Fruit fly (Drosophila melanogaster) whole organism, embryonic: ENCODE results near the gene Rpn1.

Experiments used
- Awh ChIP-seq: fragments of 200-800 bp; sonication (Bioruptor generic); IDR thresholded peaks from 2 replicates; pipeline ENCODE4, ENCODE4 v1.3.6; 2022; ENCODE audit warnings: missing biosample characterization, missing genetic modification characterization
- Bgb ChIP-seq: fragments of 200-800 bp; sonication (Bioruptor generic); IDR thresholded peaks from 2 replicates; pipeline ENCODE4 v1.3.6; 2022; ENCODE audit warnings: missing biosample characterization, missing genetic modification characterization; ENCODE audit not compliant: partially characterized antibody
- CG1233 ChIP-seq: fragments of 200-800 bp; sonication (Bioruptor generic); optimal IDR thresholded peaks from 4 replicates; lab custom pipeline; 2018; ENCODE audit warnings: missing biosample characterization, mild to moderate bottlenecking, missing genetic modification characterization
- CG1602 ChIP-seq: fragments of 200-800 bp; sonication (Bioruptor generic); optimal IDR thresholded peaks from 3 replicates; lab custom pipeline; 2016; ENCODE audit warnings: missing biosample characterization, missing genetic modification characterization
- CG1603 ChIP-seq: fragments of 200-800 bp; sonication (Bioruptor generic); optimal IDR thresholded peaks from 2 replicates; lab custom pipeline; 2019; ENCODE audit warnings: missing biosample characterization, mild to moderate bottlenecking, missing genetic modification characterization, moderate library complexity
- CG17361 ChIP-seq: fragments of 200-800 bp; sonication (Bioruptor generic); IDR thresholded peaks from 3 replicates; pipeline ENCODE4 v1.3.6; 2022; ENCODE audit warnings: missing biosample characterization, missing genetic modification characterization
- CG17829 ChIP-seq: fragments of 200-800 bp; optimal IDR thresholded peaks from 2 replicates; lab custom pipeline; 2019; ENCODE audit warnings: missing biosample characterization, mild to moderate bottlenecking, missing genetic modification characterization, moderate library complexity
- CG2712 ChIP-seq: fragments of 200-800 bp; optimal IDR thresholded peaks from 3 replicates; lab custom pipeline; 2019; ENCODE audit warnings: missing biosample characterization, mild to moderate bottlenecking, missing genetic modification characterization, moderate library complexity
- CG3065 ChIP-seq: fragments of 200-800 bp; sonication (Bioruptor generic); optimal IDR thresholded peaks from 2 replicates; lab custom pipeline; 2016; ENCODE audit warnings: missing biosample characterization, missing genetic modification characterization
- CG31224 ChIP-seq: fragments of 200-800 bp; sonication (Bioruptor generic); IDR thresholded peaks from 2 replicates; pipeline ENCODE4 v1.3.6; 2022; ENCODE audit warnings: missing biosample characterization, missing genetic modification characterization
- CG32532 ChIP-seq: fragments of 200-800 bp; sonication (Bioruptor generic); IDR thresholded peaks from 2 replicates; pipeline ENCODE4 v1.3.6; 2022; ENCODE audit warnings: missing biosample characterization, missing genetic modification characterization
- CG3281 ChIP-seq: fragments of 200-800 bp; sonication (Bioruptor generic); optimal IDR thresholded peaks from 3 replicates; lab custom pipeline; 2017; ENCODE audit warnings: missing biosample characterization, mild to moderate bottlenecking, missing genetic modification characterization
- CG3838 ChIP-seq: fragments of 200-800 bp; sonication (Bioruptor generic); optimal IDR thresholded peaks from 3 replicates; lab custom pipeline; 2016; ENCODE audit warnings: missing biosample characterization, missing genetic modification characterization
- CG4424 ChIP-seq: fragments of 200-800 bp; sonication (Bioruptor generic); optimal IDR thresholded peaks from 3 replicates; lab custom pipeline; 2016; ENCODE audit warnings: missing biosample characterization, missing genetic modification characterization
- CG6175 ChIP-seq: fragments of 200-800 bp; sonication (Bioruptor generic); IDR thresholded peaks from 3 replicates; pipeline ENCODE4 v1.3.6; 2022; ENCODE audit warnings: missing biosample characterization, missing genetic modification characterization
- CG7987 ChIP-seq: fragments of 200-800 bp; sonication (Bioruptor generic); optimal IDR thresholded peaks from 2 replicates; lab custom pipeline; 2018; ENCODE audit warnings: missing biosample characterization, mild to moderate bottlenecking, missing genetic modification characterization, moderate library complexity
- CG9727 ChIP-seq: fragments of 200-800 bp; sonication (Bioruptor generic); optimal IDR thresholded peaks from 3 replicates; lab custom pipeline; 2017; ENCODE audit warnings: missing biosample characterization, mild to moderate bottlenecking, missing genetic modification characterization
- CG9876 ChIP-seq: fragments of 200-800 bp; sonication (Bioruptor generic); optimal IDR thresholded peaks from 2 replicates; lab custom pipeline; 2016; ENCODE audit warnings: missing biosample characterization, missing genetic modification characterization
- CrebB ChIP-seq: fragments of 200-800 bp; sonication (Bioruptor generic); optimal IDR thresholded peaks from 3 replicates; lab custom pipeline; 2018; ENCODE audit warnings: missing biosample characterization, mild to moderate bottlenecking, missing genetic modification characterization
- Dbx ChIP-seq: fragments of 200-800 bp; sonication (Bioruptor generic); IDR thresholded peaks from 3 replicates; pipeline ENCODE4 v1.3.6; 2022; ENCODE audit warnings: missing biosample characterization, missing genetic modification characterization
- Elba2 ChIP-seq: fragments of 200-800 bp; sonication (Bioruptor generic); optimal IDR thresholded peaks from 3 replicates; lab custom pipeline; 2016; ENCODE audit warnings: missing biosample characterization, missing genetic modification characterization
- Fer1 ChIP-seq: fragments of 200-800 bp; sonication (Bioruptor generic); optimal IDR thresholded peaks from 2 replicates; lab custom pipeline; 2017; ENCODE audit warnings: missing biosample characterization, mild to moderate bottlenecking, missing genetic modification characterization
- Gsc ChIP-seq: fragments of 200-800 bp; sonication (Bioruptor generic); IDR thresholded peaks from 2 replicates; pipeline ENCODE4 v1.3.6; 2022; ENCODE audit warnings: missing biosample characterization, missing genetic modification characterization
- Pdp1 ChIP-seq, 2 experiments: fragments of 200-800 bp; sonication (Bioruptor generic); optimal IDR thresholded peaks; 3 replicates each; lab custom pipeline; 2016; ENCODE audit warnings: missing biosample characterization in 2 of 2, missing genetic modification characterization in 2 of 2, mild to moderate bottlenecking in 1 of 2, moderate library complexity in 1 of 2
- Sry-δ ChIP-seq: fragments of 200-800 bp; sonication (Bioruptor generic); optimal IDR thresholded peaks from 2 replicates; lab custom pipeline; 2016; ENCODE audit warnings: missing biosample characterization, missing genetic modification characterization
- Stat92E ChIP-seq, 3 experiments: fragments of >200 bp in 2 of 3; fragments of 200-800 bp in 1 of 3; sonication (Bioruptor generic) in 1 of 3; optimal IDR thresholded peaks; 2 replicates each; lab custom pipeline; 2017 to 2019; ENCODE audit warnings: missing biosample characterization in 3 of 3, missing genetic modification characterization in 3 of 3, mild to moderate bottlenecking in 1 of 3, moderate library complexity in 1 of 3
- Xbp1 ChIP-seq: fragments of 200-800 bp; sonication (Bioruptor generic); optimal IDR thresholded peaks from 3 replicates; lab custom pipeline; 2016; ENCODE audit warnings: missing biosample characterization, mild to moderate bottlenecking, missing genetic modification characterization
- abd-A ChIP-seq: fragments of 200-800 bp; sonication (Bioruptor generic); optimal IDR thresholded peaks from 3 replicates; lab custom pipeline; 2019; ENCODE audit warnings: missing biosample characterization, mild to moderate bottlenecking, missing genetic modification characterization, moderate library complexity
- ash1 ChIP-seq: fragments of 200-800 bp; sonication (Bioruptor generic); optimal IDR thresholded peaks from 2 replicates; lab custom pipeline; 2018; ENCODE audit warnings: missing biosample characterization, mild to moderate bottlenecking, missing genetic modification characterization
- bowl ChIP-seq: fragments of 200-800 bp; sonication (Bioruptor generic); IDR thresholded peaks from 2 replicates; pipeline ENCODE4 v1.3.6; 2022; ENCODE audit warnings: missing biosample characterization, missing genetic modification characterization
- cato ChIP-seq: fragments of 200-800 bp; sonication (Bioruptor generic); optimal IDR thresholded peaks from 2 replicates; lab custom pipeline; 2016; ENCODE audit warnings: missing biosample characterization, missing genetic modification characterization, borderline replicate concordance
- chm ChIP-seq: fragments of 200-800 bp; sonication (Bioruptor generic); IDR thresholded peaks from 2 replicates; pipeline ENCODE4 v1.3.6; 2022; ENCODE audit warnings: missing biosample characterization, missing genetic modification characterization
- disco-r ChIP-seq: fragments of 200-800 bp; sonication (Bioruptor generic); optimal IDR thresholded peaks from 2 replicates; lab custom pipeline; 2016; ENCODE audit warnings: missing biosample characterization, missing genetic modification characterization
- dmrt11E ChIP-seq: fragments of 200-800 bp; sonication (Bioruptor generic); optimal IDR thresholded peaks from 3 replicates; lab custom pipeline; 2018; ENCODE audit warnings: missing biosample characterization, mild to moderate bottlenecking, missing genetic modification characterization, moderate library complexity
- dysf ChIP-seq: fragments of 200-800 bp; sonication (Bioruptor generic); IDR thresholded peaks from 3 replicates; pipeline ENCODE4 v1.3.6; 2022; ENCODE audit warnings: missing biosample characterization, missing genetic modification characterization
- fu2 ChIP-seq: fragments of 200-800 bp; sonication (Bioruptor generic); optimal IDR thresholded peaks from 2 replicates; lab custom pipeline; 2016; ENCODE audit warnings: missing biosample characterization, missing genetic modification characterization
- gem ChIP-seq: fragments of 200-800 bp; sonication (Bioruptor generic); optimal IDR thresholded peaks from 2 replicates; lab custom pipeline; 2019; ENCODE audit warnings: missing biosample characterization, mild to moderate bottlenecking, missing genetic modification characterization, moderate library complexity
- grn ChIP-seq: fragments of 200-800 bp; sonication (Bioruptor generic); optimal IDR thresholded peaks from 3 replicates; lab custom pipeline; 2017; ENCODE audit warnings: missing biosample characterization, missing genetic modification characterization
- kni ChIP-seq: fragments of 200-800 bp; sonication (Bioruptor generic); optimal IDR thresholded peaks from 3 replicates; lab custom pipeline; 2017; ENCODE audit warnings: mild to moderate bottlenecking, missing biosample characterization, missing genetic modification reagents, missing genetic modification characterization
- mirr ChIP-seq: fragments of 200-800 bp; sonication (Bioruptor generic); optimal IDR thresholded peaks from 3 replicates; lab custom pipeline; 2018; ENCODE audit warnings: missing biosample characterization, mild to moderate bottlenecking, missing genetic modification characterization
- nau ChIP-seq: fragments of 200-800 bp; sonication (Bioruptor generic); optimal IDR thresholded peaks from 3 replicates; lab custom pipeline; 2017; ENCODE audit warnings: missing biosample characterization, mild to moderate bottlenecking, missing genetic modification characterization, missing genetic modification reagents
- pfk ChIP-seq: fragments of 200-800 bp; sonication (Bioruptor generic); optimal IDR thresholded peaks from 2 replicates; lab custom pipeline; 2018; ENCODE audit warnings: missing biosample characterization, mild to moderate bottlenecking, missing genetic modification characterization, moderate library complexity
- pho ChIP-seq: fragments of 200-800 bp; sonication (Bioruptor generic); optimal IDR thresholded peaks from 2 replicates; lab custom pipeline; 2016; ENCODE audit warnings: missing biosample characterization, missing genetic modification characterization
- pita ChIP-seq: fragments of 200-800 bp; sonication (Bioruptor generic); optimal IDR thresholded peaks from 2 replicates; lab custom pipeline; 2017; ENCODE audit warnings: missing biosample characterization, mild to moderate bottlenecking, missing genetic modification characterization
- pros ChIP-seq: fragments of 200-800 bp; sonication (Bioruptor generic); optimal IDR thresholded peaks from 3 replicates; lab custom pipeline; 2019; ENCODE audit warnings: missing biosample characterization, mild to moderate bottlenecking, missing genetic modification characterization, moderate library complexity
- rib ChIP-seq: fragments of 200-800 bp; sonication (Bioruptor generic); IDR thresholded peaks from 2 replicates; pipeline ENCODE4 v1.3.6; 2022; ENCODE audit warnings: missing biosample characterization, missing genetic modification characterization
- ro ChIP-seq: fragments of 200-800 bp; sonication (Bioruptor generic); IDR thresholded peaks from 2 replicates; pipeline ENCODE4 v1.3.6; 2022; ENCODE audit warnings: missing biosample characterization, missing genetic modification characterization
- sim ChIP-seq: fragments of 200-800 bp; sonication (Bioruptor generic); IDR thresholded peaks from 2 replicates; pipeline ENCODE4 v1.3.6; 2022; ENCODE audit warnings: missing biosample characterization, missing genetic modification characterization
- slou ChIP-seq: fragments of 200-800 bp; sonication (Bioruptor generic); optimal IDR thresholded peaks from 3 replicates; lab custom pipeline; 2016; ENCODE audit warnings: missing biosample characterization, missing genetic modification characterization
- sna ChIP-seq: fragments of 200-800 bp; sonication (Bioruptor generic); IDR thresholded peaks from 2 replicates; pipeline ENCODE4 v1.3.6; 2022; ENCODE audit warnings: missing biosample characterization, missing genetic modification characterization; ENCODE audit not compliant: partially characterized antibody
- unpg ChIP-seq: fragments of 200-800 bp; sonication (Bioruptor generic); optimal IDR thresholded peaks from 3 replicates; lab custom pipeline; 2018; ENCODE audit warnings: missing biosample characterization, mild to moderate bottlenecking, missing genetic modification characterization, moderate library complexity
- wek ChIP-seq: fragments of 200-800 bp; sonication (Bioruptor generic); optimal IDR thresholded peaks from 3 replicates; lab custom pipeline; 2018; ENCODE audit warnings: missing biosample characterization, mild to moderate bottlenecking, missing genetic modification characterization, moderate library complexity

Gene Rpn1

dm6 chr3L:19905427-19905826 is 9.4 kb upstream of the Rpn1 start (continued):
- TF ChIP-seq unpg (no peak), kni (GFP tag; lab: Kevin White, UChicago) (no peak), wek (GFP tag; lab: Kevin White, UChicago) (no peak), Xbp1 (peak; percentile 40), mirr (GFP tag; lab: Kevin White, UChicago) (no peak), CG2712 (tag; lab: Kevin White, UChicago) (no peak), sna (GFP tag; lab: Robert Waterston, UW) (no peak), pros (no peak), Elba2 (GFP tag; lab: Kevin White, UChicago) (no peak), CG3281 (GFP tag; lab: Kevin White, UChicago) (no peak), ash1 (GFP tag; lab: Kevin White, UChicago) (no peak), Dbx (GFP tag; lab: Robert Waterston, UW) (0 out of 3 replicates have a peak, but pooled peaks have one; percentile 33), cato (no peak), CG4424 (GFP tag; lab: Kevin White, UChicago) (no peak), ro (GFP tag; lab: Robert Waterston, UW) (no peak), CG9876 (no peak), grn (no peak), Awh (GFP tag; lab: Robert Waterston, UW) (no peak), gem (tag; lab: Kevin White, UChicago) (peak; percentile 28), CG7987 (no peak), CG32532 (GFP tag; lab: Robert Waterston, UW) (no peak), CG31224 (GFP tag; lab: Robert Waterston, UW) (no peak), Pdp1 (GFP tag; optimal IDR thresholded peaks at IDR 0.05; lab: Kevin White, UChicago) (no peak), pho (peak; percentile 35), CG1233 (GFP tag; lab: Kevin White, UChicago) (no peak), Fer1 (GFP tag; lab: Kevin White, UChicago) (no peak), Sry-δ (no peak), CG3065 (no peak), CG3838 (GFP tag; lab: Kevin White, UChicago) (no peak), abd-A (tag; lab: Kevin White, UChicago) (no peak), pfk (GFP tag; lab: Kevin White, UChicago) (no peak), CrebB (tag; lab: Kevin White, UChicago) (no peak), CG17361 (GFP tag; lab: Robert Waterston, UW) (no peak), fu2 (GFP tag; lab: Kevin White, UChicago) (no peak), rib (no peak), CG17829 (tag; lab: Kevin White, UChicago) (no peak), dmrt11E (tag; lab: Kevin White, UChicago) (no peak), dysf (GFP tag; lab: Robert Waterston, UW) (0 out of 3 replicates have a peak, but pooled peaks have one; percentile 34), CG1603 (tag; lab: Kevin White, UChicago) (no peak), Gsc (GFP tag; lab: Robert Waterston, UW) (no peak), bowl (GFP tag; lab: Robert Waterston, UW) (no peak), Stat92E (GFP tag; optimal IDR thresholded peaks at IDR 0.05; lab: Kevin White, UChicago) (no peak), sim (GFP tag; lab: Robert Waterston, UW) (no peak), CG1602 (GFP tag; lab: Kevin White, UChicago) (no peak), CG6175 (no peak), chm (GFP tag; lab: Robert Waterston, UW) (no peak), pita (no peak), Bgb (GFP tag; lab: Robert Waterston, UW) (no peak), CG9727 (GFP tag; lab: Kevin White, UChicago) (peak; percentile 12), disco-r (GFP tag; lab: Kevin White, UChicago) (no peak), slou (GFP tag; lab: Kevin White, UChicago) (no peak), nau (no peak)
